Worm (Caenorhabditis elegans) whole organism, L4 larva: ENCODE data around the gene Y54F10BM.23.
A peak's percentile ranks its signal among the peaks of the same experiment; 100 is the strongest.

Experiments used
- R02D3.7 ChIP-seq: fragments of 150-350 bp; sonication (generic microtip); optimal IDR thresholded peaks from 3 replicates; lab custom pipeline; 2014; ENCODE audit warnings: missing biosample characterization, missing genetic modification characterization
- T26A8.4 ChIP-seq: fragments of 200-800 bp; sonication (Bioruptor generic); IDR thresholded peaks from 2 replicates; pipeline ENCODE4 v1.3.6; 2022; ENCODE audit warnings: missing genetic modification characterization, missing compliant biosample characterization
- Y48G9A.11 ChIP-seq: fragments of 200-800 bp; sonication (Bioruptor generic); IDR thresholded peaks from 2 replicates; pipeline ENCODE4 v1.3.6; 2022; ENCODE audit warnings: missing genetic modification reagents, missing genetic modification characterization, missing compliant biosample characterization
- Y5F2A.4 ChIP-seq: fragments of 200-800 bp; sonication (Bioruptor generic); optimal IDR thresholded peaks from 2 replicates; lab custom pipeline; 2018; ENCODE audit warnings: mild to moderate bottlenecking, missing genetic modification characterization, missing compliant biosample characterization
- Y75B8A.6 ChIP-seq: fragments of 200-800 bp; sonication (Bioruptor generic); IDR thresholded peaks from 2 replicates; pipeline ENCODE4 v1.3.6; 2022; ENCODE audit warnings: missing genetic modification reagents, missing genetic modification characterization, missing compliant biosample characterization
- ZK337.2 ChIP-seq: fragments of 200-800 bp; sonication (Bioruptor generic); IDR thresholded peaks from 2 replicates; pipeline ENCODE4 v1.3.6; 2022; ENCODE audit warnings: missing genetic modification reagents, missing genetic modification characterization, missing compliant biosample characterization
- ZK546.5 ChIP-seq, 2 experiments: sonication (generic microtip); optimal IDR thresholded peaks; 2 replicates each; lab custom pipeline; 2017; ENCODE audit warnings: missing biosample characterization in 2 of 2, missing genetic modification characterization in 2 of 2
- aha-1 ChIP-seq: fragments of 150-350 bp; peaks from one replicate; lab custom pipeline; 2014; ENCODE audit warnings: missing biosample characterization, missing genetic modification characterization
- ama-1 ChIP-seq: fragments of 150-350 bp; optimal IDR thresholded peaks from 2 replicates; lab custom pipeline; 2014; ENCODE audit warnings: inconsistent platforms, mixed read lengths
- arid-1 ChIP-seq: fragments of 200-800 bp; sonication (Bioruptor generic); conservative IDR thresholded peaks from 2 replicates; pipeline ENCODE4 v1.3.6; 2022; ENCODE audit warnings: missing genetic modification reagents, missing genetic modification characterization, missing compliant biosample characterization
- ceh-32 ChIP-seq: sonication (generic microtip); optimal IDR thresholded peaks from 2 replicates; lab custom pipeline; 2016; ENCODE audit warnings: mild to moderate bottlenecking, missing genetic modification characterization, missing compliant biosample characterization; ENCODE audit not compliant: poor library complexity
- ceh-44 ChIP-seq: fragments of 200-800 bp; sonication (Bioruptor generic); IDR thresholded peaks from 2 replicates; pipeline ENCODE4 v1.3.6; 2022; ENCODE audit warnings: missing genetic modification reagents, missing genetic modification characterization, missing compliant biosample characterization
- ces-1 ChIP-seq: fragments of 150-350 bp; sonication (generic microtip); optimal IDR thresholded peaks from 4 replicates; lab custom pipeline; 2014; ENCODE audit warnings: missing biosample characterization, missing genetic modification reagents, missing genetic modification characterization
- cey-2 ChIP-seq: sonication (generic microtip); optimal IDR thresholded peaks from 3 replicates; lab custom pipeline; 2017; ENCODE audit warnings: missing genetic modification characterization, mild to moderate bottlenecking, missing compliant biosample characterization, antibody characterized with exemption, borderline replicate concordance; ENCODE audit not compliant: insufficient read depth
- daf-12 ChIP-seq: fragments of 150-350 bp; optimal IDR thresholded peaks from 2 replicates; lab custom pipeline; 2014; ENCODE audit warnings: missing biosample characterization, missing genetic modification reagents, missing genetic modification characterization
- daf-16 ChIP-seq, 3 experiments: sonication (generic microtip); optimal IDR thresholded peaks; 2 replicates each; lab custom pipeline; 2016 to 2017; ENCODE audit warnings: missing genetic modification characterization in 3 of 3, missing genetic modification reagents in 3 of 3, mild to moderate bottlenecking in 2 of 3, missing compliant biosample characterization in 2 of 3, missing biosample characterization in 1 of 3, moderate library complexity in 1 of 3
- daf-8 ChIP-seq: fragments of 200-800 bp; sonication (Bioruptor generic); IDR thresholded peaks from 2 replicates; pipeline ENCODE4 v1.3.6; 2022; ENCODE audit warnings: missing genetic modification characterization, missing compliant biosample characterization
- dmd-6 ChIP-seq: fragments of 200-800 bp; sonication (Bioruptor generic); IDR thresholded peaks from 2 replicates; pipeline ENCODE4 v1.3.6; 2022; ENCODE audit warnings: missing genetic modification reagents, missing genetic modification characterization, missing compliant biosample characterization
- dmd-8 ChIP-seq: fragments of 200-800 bp; sonication (Bioruptor generic); IDR thresholded peaks from 2 replicates; pipeline ENCODE4 v1.3.6; 2022; ENCODE audit warnings: missing genetic modification characterization, missing compliant biosample characterization
- dpl-1 ChIP-seq: fragments of 150-350 bp; optimal IDR thresholded peaks from 2 replicates; lab custom pipeline; 2014; ENCODE audit warnings: missing biosample characterization, missing genetic modification reagents, missing genetic modification characterization
- egl-27 ChIP-seq: sonication (generic microtip); optimal IDR thresholded peaks from 3 replicates; lab custom pipeline; 2017; ENCODE audit warnings: missing biosample characterization, missing genetic modification reagents, missing genetic modification characterization
- egl-43 ChIP-seq: fragments of 200-800 bp; sonication (Bioruptor generic); IDR thresholded peaks from 2 replicates; pipeline ENCODE4 v1.3.6; 2022; ENCODE audit warnings: missing genetic modification reagents, missing genetic modification characterization, missing compliant biosample characterization
- fkh-10 ChIP-seq: fragments of 150-350 bp; optimal IDR thresholded peaks from 2 replicates; lab custom pipeline; 2014; ENCODE audit warnings: missing biosample characterization, missing genetic modification reagents, missing genetic modification characterization
- jun-1 ChIP-seq: fragments of 150-350 bp; optimal IDR thresholded peaks from 2 replicates; lab custom pipeline; 2014; ENCODE audit warnings: missing biosample characterization, missing genetic modification reagents, missing genetic modification characterization
- lin-1 ChIP-seq: fragments of 200-800 bp; sonication (Bioruptor generic); IDR thresholded peaks from 2 replicates; pipeline ENCODE4 v1.3.6; 2022; ENCODE audit warnings: missing genetic modification reagents, missing genetic modification characterization, missing compliant biosample characterization
- lin-13 ChIP-seq: fragments of 150-350 bp; optimal IDR thresholded peaks from 2 replicates; lab custom pipeline; 2014; ENCODE audit warnings: missing biosample characterization, missing genetic modification reagents, missing genetic modification characterization
- mep-1 ChIP-seq: fragments of 150-350 bp; sonication (generic microtip); optimal IDR thresholded peaks from 3 replicates; lab custom pipeline; 2014; ENCODE audit warnings: missing biosample characterization, missing genetic modification characterization
- mxl-2 ChIP-seq: fragments of 200-800 bp; sonication (Bioruptor generic); conservative IDR thresholded peaks from 2 replicates; pipeline ENCODE4 v1.3.6; 2022; ENCODE audit warnings: missing genetic modification reagents, missing genetic modification characterization, missing compliant biosample characterization
- mxl-3 ChIP-seq: fragments of 200-800 bp; sonication (Bioruptor generic); optimal IDR thresholded peaks from 2 replicates; lab custom pipeline; 2018; ENCODE audit warnings: mild to moderate bottlenecking, missing genetic modification characterization, missing compliant biosample characterization
- nhr-102 ChIP-seq: sonication (generic microtip); optimal IDR thresholded peaks from 2 replicates; lab custom pipeline; 2016; ENCODE audit warnings: mild to moderate bottlenecking, missing genetic modification characterization, moderate library complexity, missing compliant biosample characterization
- nhr-237 ChIP-seq: sonication (generic microtip); optimal IDR thresholded peaks from 2 replicates; lab custom pipeline; 2017; ENCODE audit warnings: missing biosample characterization, missing genetic modification characterization
- nhr-25 ChIP-seq: sonication (generic microtip); optimal IDR thresholded peaks from 2 replicates; lab custom pipeline; 2017; ENCODE audit warnings: missing genetic modification characterization, mild to moderate bottlenecking, missing compliant biosample characterization, antibody characterized with exemption, moderate library complexity, borderline replicate concordance; ENCODE audit not compliant: insufficient read depth
- nhr-28 ChIP-seq: fragments of 150-350 bp; optimal IDR thresholded peaks from 2 replicates; lab custom pipeline; 2014; ENCODE audit warnings: missing biosample characterization, missing genetic modification characterization
- nhr-6 ChIP-seq: fragments of 150-350 bp; optimal IDR thresholded peaks from 2 replicates; lab custom pipeline; 2014; ENCODE audit warnings: missing biosample characterization, missing genetic modification characterization
- nhr-76 ChIP-seq: fragments of 150-350 bp; optimal IDR thresholded peaks from 2 replicates; lab custom pipeline; 2014; ENCODE audit warnings: missing biosample characterization, missing genetic modification characterization
- pqm-1 ChIP-seq: sonication (generic microtip); optimal IDR thresholded peaks from 2 replicates; lab custom pipeline; 2017; ENCODE audit warnings: missing biosample characterization, missing genetic modification characterization
- tag-97 ChIP-seq: fragments of 200-800 bp; sonication (Bioruptor generic); IDR thresholded peaks from 2 replicates; pipeline ENCODE4 v1.3.6; 2022; ENCODE audit warnings: missing genetic modification characterization, missing compliant biosample characterization
- tra-1 ChIP-seq: fragments of 200-800 bp; sonication (Bioruptor generic); IDR thresholded peaks from 2 replicates; pipeline ENCODE4 v1.3.6; 2022; ENCODE audit warnings: missing genetic modification reagents, missing genetic modification characterization, missing compliant biosample characterization
- unc-130 ChIP-seq: sonication (generic microtip); optimal IDR thresholded peaks from 2 replicates; lab custom pipeline; 2016; ENCODE audit warnings: missing genetic modification reagents, missing genetic modification characterization, missing compliant biosample characterization
- unc-62 ChIP-seq, 3 experiments: fragments of 150-350 bp in 1 of 3; sonication (generic microtip); optimal IDR thresholded peaks in 2 of 3; peaks in 1 of 3; 1 replicate in 1 of 3; 2 replicates in 2 of 3; lab custom pipeline; 2014 to 2017; ENCODE audit warnings: missing biosample characterization in 3 of 3, missing genetic modification characterization in 3 of 3, missing genetic modification reagents in 3 of 3, missing genotype in 1 of 3
- zfp-3 ChIP-seq: fragments of 200-800 bp; sonication (Bioruptor generic); conservative IDR thresholded peaks from 2 replicates; pipeline ENCODE4 v1.3.6; 2022; ENCODE audit warnings: missing genetic modification reagents, missing genetic modification characterization, missing compliant biosample characterization
- zip-2 ChIP-seq: fragments of 150-350 bp; optimal IDR thresholded peaks from 2 replicates; lab custom pipeline; 2014; ENCODE audit warnings: missing biosample characterization, missing genetic modification characterization
- ztf-7 ChIP-seq: fragments of 150-350 bp; optimal IDR thresholded peaks from 2 replicates; lab custom pipeline; 2014; ENCODE audit warnings: missing biosample characterization, missing genetic modification characterization

The Y54F10BM.23 gene

DNA sequence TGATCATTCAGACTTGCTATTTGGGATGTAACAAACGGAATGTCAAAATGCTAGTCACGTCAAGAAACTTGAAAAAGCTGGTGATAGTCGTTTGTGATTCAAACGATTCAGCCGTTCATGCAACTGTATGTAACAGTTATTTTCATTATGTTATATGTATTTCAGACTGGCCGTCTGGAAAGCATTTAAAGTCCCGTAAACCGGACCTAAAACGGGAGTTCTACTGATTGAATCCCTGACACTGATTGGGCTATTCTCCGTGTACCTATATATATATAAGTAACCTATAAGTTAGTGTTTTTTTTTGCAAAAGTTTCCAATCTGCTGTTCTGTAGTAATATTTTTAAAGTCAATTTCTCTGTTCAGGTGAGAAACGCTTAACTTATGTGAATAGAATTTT, 35.7 kb downstream of the Y54F10BM.23 start:
- TF ChIP-seq zfp-3 (GFP tag; lab: Robert Waterston, UW) (no peak), aha-1 (tag; lab: Kevin White, UChicago) (peak; percentile 94)
- TF ChIP-seq, all 104 proteins: peak for 1

DNA sequence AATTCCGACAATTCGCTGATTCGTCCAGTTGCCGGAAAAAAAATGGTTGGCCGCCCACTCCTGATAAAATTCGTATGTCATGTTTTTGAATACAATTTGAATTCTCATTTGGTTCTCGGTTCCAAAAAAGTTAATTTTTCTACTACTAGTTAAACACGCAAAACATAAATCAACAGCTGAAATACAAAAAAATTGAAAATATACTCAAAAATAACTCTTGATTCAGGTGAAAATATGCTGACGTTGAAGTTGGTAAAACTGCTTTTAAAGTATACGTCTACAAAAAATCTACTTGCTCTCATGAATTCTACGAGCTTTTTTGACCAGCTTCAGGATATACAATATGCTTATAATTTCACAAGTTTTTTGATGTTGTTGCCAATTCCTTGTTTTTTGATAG, 38.9 kb downstream of the Y54F10BM.23 start, which contains the start of gene srz-56:
Gene srz-56 (plus strand): TSS at position 301 of the 400 bp plus-strand sequence.
- TF ChIP-seq nhr-102 (tag; lab: Kevin White, UChicago) (no peak), mep-1 (no peak), Y48G9A.11 (GFP tag; lab: Robert Waterston, UW) (no peak), nhr-6 (tag; lab: Kevin White, UChicago) (no peak), unc-130 (no peak), nhr-76 (tag; lab: Kevin White, UChicago) (no peak), ama-1 (lab: Kevin White, UChicago) (no peak), ceh-44 (GFP tag; lab: Robert Waterston, UW) (no peak), ZK546.5 (tag; optimal IDR thresholded peaks at IDR 0.05; lab: Kevin White, UChicago) (no peak), mxl-2 (GFP tag; lab: Robert Waterston, UW) (no peak), lin-13 (no peak), R02D3.7 (no peak), dpl-1 (GFP tag; lab: Kevin White, UChicago) (no peak), nhr-25 (no peak), mxl-3 (no peak), zip-2 (tag; lab: Kevin White, UChicago) (no peak), Y5F2A.4 (GFP tag; lab: Kevin White, UChicago) (no peak), tag-97 (no peak), egl-27 (tag; lab: Kevin White, UChicago) (no peak), daf-8 (GFP tag; lab: Robert Waterston, UW) (no peak)

DNA sequence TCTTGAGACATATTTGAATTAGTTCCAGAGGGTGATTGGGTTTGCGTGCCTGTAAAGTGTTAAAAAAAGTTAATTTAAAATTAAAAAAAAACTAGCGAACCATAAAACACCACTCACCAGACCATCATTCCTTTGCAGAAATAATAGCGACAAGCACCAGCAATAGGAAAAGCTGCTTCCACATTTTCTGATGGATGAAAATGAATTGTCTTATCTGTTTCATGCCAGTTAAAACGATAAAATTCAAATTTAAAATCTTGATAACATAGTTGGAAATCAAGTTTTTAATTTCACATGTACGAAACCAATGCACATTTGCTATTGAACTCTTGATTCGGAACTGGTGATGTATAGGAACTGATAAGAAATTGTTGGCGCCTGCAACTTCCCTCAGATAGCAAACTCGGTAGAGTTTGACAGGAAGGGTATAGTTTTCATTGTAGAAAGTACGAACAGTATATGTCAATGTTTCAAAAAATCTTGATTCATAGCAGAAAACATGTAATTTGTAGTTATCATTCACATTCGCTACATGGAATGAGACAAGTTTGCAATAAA, 39.7 kb downstream of the Y54F10BM.23 start, which contains the start of gene C39B5.10:
Gene C39B5.10 (minus strand): TSS at position 51 of the 558 bp plus-strand sequence.
- peak; percentile 2 for TF ChIP-seq mxl-3
- no peak for TF ChIP-seq lin-1 (GFP tag; lab: Robert Waterston, UW)
- peak; percentile 39 for TF ChIP-seq nhr-28 (tag; lab: Kevin White, UChicago)
- no peak for TF ChIP-seq tra-1 (GFP tag; lab: Robert Waterston, UW)
- TF ChIP-seq egl-43 (GFP tag; lab: Robert Waterston, UW) = no peak
- no peak for TF ChIP-seq nhr-237
- no peak for TF ChIP-seq cey-2
- no peak for TF ChIP-seq daf-12
- TF ChIP-seq ama-1 (lab: Kevin White, UChicago) = no peak
- peak; percentile 89 for TF ChIP-seq pqm-1 (tag; lab: Kevin White, UChicago)
- TF ChIP-seq Y5F2A.4 (GFP tag; lab: Kevin White, UChicago) = no peak
- no peak for TF ChIP-seq daf-16 (GFP tag; optimal IDR thresholded peaks at IDR 0.05; lab: Kevin White, UChicago)
- no peak for TF ChIP-seq daf-16 (tag; optimal IDR thresholded peaks at IDR 0.05; lab: Kevin White, UChicago)
- TF ChIP-seq unc-62 (GFP tag; optimal IDR thresholded peaks at IDR 0.05 in 1 of 2; lab: Kevin White, UChicago) = peak in 1 of 2 experiments; percentile 66
- TF ChIP-seq unc-62 (tag; optimal IDR thresholded peaks at IDR 0.05; lab: Kevin White, UChicago) = no peak
- TF ChIP-seq dpl-1 (GFP tag; lab: Kevin White, UChicago) = no peak
- TF ChIP-seq dmd-8 = no peak
- no peak for TF ChIP-seq ces-1 (GFP tag; lab: Kevin White, UChicago)
- no peak for TF ChIP-seq Y75B8A.6 (GFP tag; lab: Robert Waterston, UW)
- TF ChIP-seq jun-1 = no peak
- TF ChIP-seq arid-1 (GFP tag; lab: Robert Waterston, UW) = no peak
- TF ChIP-seq T26A8.4 (GFP tag; lab: Robert Waterston, UW) = no peak
- no peak for TF ChIP-seq ceh-32 (tag; lab: Kevin White, UChicago)
- no peak for TF ChIP-seq ztf-7
- TF ChIP-seq ZK337.2 (GFP tag; lab: Robert Waterston, UW) = no peak
- TF ChIP-seq dmd-6 (GFP tag; lab: Robert Waterston, UW) = peak; percentile 55
- no peak for TF ChIP-seq fkh-10 (GFP tag; lab: Kevin White, UChicago)
- no peak for TF ChIP-seq zip-2 (tag; lab: Kevin White, UChicago)
